Worm (Caenorhabditis elegans) whole organism, early embryonic: ENCODE data around the gene F56F10.2.
A peak's percentile ranks its signal among the peaks of the same experiment; 100 is the strongest.

Experiments
- B0310.2 ChIP-seq: sonication (generic microtip); optimal IDR thresholded peaks from 2 replicates; lab custom pipeline; 2016; ENCODE audit warnings: mild to moderate bottlenecking, missing genetic modification characterization, missing compliant biosample characterization
- F13C5.2 ChIP-seq: sonication (generic microtip); optimal IDR thresholded peaks from 2 replicates; lab custom pipeline; 2017; ENCODE audit warnings: mild to moderate bottlenecking, missing genetic modification characterization, inconsistent platforms, missing compliant biosample characterization
- aly-1 ChIP-seq: sonication (generic microtip); optimal IDR thresholded peaks from 2 replicates; lab custom pipeline; 2016; ENCODE audit warnings: missing genetic modification characterization, missing compliant biosample characterization
- ama-1 ChIP-seq: fragments of 150-350 bp; optimal IDR thresholded peaks from 2 replicates; lab custom pipeline; 2014
- ceh-13 ChIP-seq: fragments of 200-800 bp; sonication (Bioruptor generic); optimal IDR thresholded peaks from 2 replicates; lab custom pipeline; 2018; ENCODE audit warnings: mild to moderate bottlenecking, missing genetic modification characterization, missing compliant biosample characterization
- ceh-36 ChIP-seq: sonication (generic microtip); optimal IDR thresholded peaks from 2 replicates; lab custom pipeline; 2016; ENCODE audit warnings: missing genetic modification characterization, inconsistent platforms, missing compliant biosample characterization
- ets-7 ChIP-seq: sonication (generic microtip); optimal IDR thresholded peaks from 2 replicates; lab custom pipeline; 2016; ENCODE audit warnings: missing genotype, missing genetic modification characterization, missing compliant biosample characterization
- flt-1 ChIP-seq: fragments of 200-800 bp; sonication (Bioruptor generic); IDR thresholded peaks from 2 replicates; pipeline ENCODE4 v1.3.6; 2022; ENCODE audit warnings: missing genetic modification characterization, missing compliant biosample characterization
- hmbx-1 ChIP-seq: sonication (generic microtip); optimal IDR thresholded peaks from 2 replicates; lab custom pipeline; 2016; ENCODE audit warnings: mild to moderate bottlenecking, missing genetic modification characterization, missing compliant biosample characterization
- hmg-4 ChIP-seq: fragments of 200-800 bp; sonication (Bioruptor generic); optimal IDR thresholded peaks from 2 replicates; lab custom pipeline; 2018; ENCODE audit warnings: mild to moderate bottlenecking, missing genetic modification characterization, missing compliant biosample characterization
- hnd-1 ChIP-seq: sonication (generic microtip); optimal IDR thresholded peaks from 2 replicates; lab custom pipeline; 2016; ENCODE audit warnings: missing genetic modification characterization, missing compliant biosample characterization
- pes-1 ChIP-seq: fragments of 200-800 bp; sonication (Bioruptor generic); IDR thresholded peaks from 2 replicates; pipeline ENCODE4 v1.3.6; 2022; ENCODE audit warnings: missing genetic modification reagents, missing genetic modification characterization, missing compliant biosample characterization
- scrt-1 ChIP-seq: fragments of 200-800 bp; sonication (Bioruptor generic); IDR thresholded peaks from 2 replicates; pipeline ENCODE4 v1.3.6; 2022; ENCODE audit warnings: missing genetic modification characterization, missing compliant biosample characterization
- sea-1 ChIP-seq: fragments of 200-800 bp; sonication (Bioruptor generic); conservative IDR thresholded peaks from 2 replicates; pipeline ENCODE4 v1.3.6; 2022; ENCODE audit warnings: missing genetic modification characterization, missing compliant biosample characterization
- tbx-11 ChIP-seq: fragments of 200-800 bp; sonication (Bioruptor generic); IDR thresholded peaks from 2 replicates; pipeline ENCODE4 v1.3.6; 2022; ENCODE audit warnings: missing genetic modification characterization, missing compliant biosample characterization
- tbx-37 ChIP-seq: fragments of 200-800 bp; sonication (Bioruptor generic); conservative IDR thresholded peaks from 2 replicates; pipeline ENCODE4 v1.3.6; 2022; ENCODE audit warnings: missing genetic modification reagents, missing genetic modification characterization, missing compliant biosample characterization
- tra-4 ChIP-seq: sonication (generic microtip); optimal IDR thresholded peaks from 2 replicates; lab custom pipeline; 2017; ENCODE audit warnings: missing genetic modification characterization, missing compliant biosample characterization

F56F10.2 gene

DNA sequence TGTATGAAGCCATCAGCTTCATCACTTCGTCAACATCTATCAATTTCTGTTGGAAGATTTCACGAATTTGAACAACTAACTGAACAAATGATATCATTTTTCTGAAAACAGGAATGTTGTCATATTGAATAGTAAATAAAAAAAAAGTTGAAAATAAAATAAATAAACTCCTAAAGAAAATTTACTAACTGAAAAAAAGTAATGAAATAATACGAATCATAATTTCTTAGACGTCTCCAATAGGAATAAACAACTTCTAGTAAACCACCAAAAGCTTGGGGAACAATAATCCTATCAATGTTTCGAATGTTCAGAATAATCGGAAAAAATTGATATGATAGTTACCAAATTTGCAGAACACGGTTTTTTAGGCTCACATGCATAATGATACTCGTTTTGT, 4.1 kb downstream of the F56F10.2 start, which contains the start of gene cdo-1:
Gene cdo-1 (minus strand): TSS at position 101 of the 400 bp plus-strand sequence.
- no peak for TF ChIP-seq F13C5.2
- TF ChIP-seq hnd-1 (tag; lab: Kevin White, UChicago): no peak
- no peak for TF ChIP-seq tra-4 (tag; lab: Kevin White, UChicago)
- no peak for TF ChIP-seq tbx-37 (GFP tag; lab: Robert Waterston, UW)
- no peak for TF ChIP-seq ets-7 (tag; lab: Kevin White, UChicago)

DNA sequence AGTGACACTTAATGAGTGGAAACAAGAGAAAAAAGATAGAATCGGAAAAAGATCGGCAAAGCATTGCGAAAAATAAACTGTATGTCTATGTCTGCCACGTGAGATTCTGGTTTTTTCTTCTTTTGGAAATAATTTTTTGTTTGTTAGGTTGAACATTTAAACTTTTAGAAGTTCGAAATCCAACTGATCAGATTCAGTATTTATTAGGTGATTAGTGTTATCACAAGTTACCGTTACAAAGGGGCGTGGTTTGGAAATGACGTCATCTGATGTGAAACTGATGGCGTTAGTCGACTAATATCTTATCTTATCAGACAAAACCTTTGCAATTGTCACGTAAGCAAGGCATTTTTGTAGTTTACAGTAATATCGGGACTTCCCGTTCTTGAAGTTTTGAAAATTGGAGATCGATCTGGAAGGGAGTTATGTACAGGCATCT, 4.9 kb downstream of the F56F10.2 start:
- no peak for TF ChIP-seq ets-7 (tag; lab: Kevin White, UChicago)
- no peak for TF ChIP-seq aly-1 (tag; lab: Kevin White, UChicago)

DNA sequence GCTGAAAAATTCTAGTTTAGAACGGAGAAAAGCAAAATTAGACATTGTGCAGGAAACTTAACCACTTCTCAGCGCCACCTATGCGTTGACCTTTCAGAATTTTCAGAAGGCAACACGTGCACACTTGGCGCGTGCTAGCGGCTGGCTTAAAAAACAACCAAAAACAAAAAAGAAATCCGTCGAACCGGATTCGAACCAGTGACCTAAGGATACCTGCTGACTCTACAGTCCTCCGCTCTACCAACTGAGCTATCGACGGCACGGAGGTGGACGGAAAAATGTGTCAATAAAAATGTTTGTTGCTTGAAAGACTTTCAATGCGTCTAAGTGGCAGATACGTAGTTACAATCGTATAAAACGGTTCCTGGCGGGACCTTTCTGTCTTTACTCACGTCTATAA, 5.8 kb downstream of the F56F10.2 start:
- TF ChIP-seq ama-1 (lab: Kevin White, UChicago) (no peak), pes-1 (peak; percentile 62)

DNA sequence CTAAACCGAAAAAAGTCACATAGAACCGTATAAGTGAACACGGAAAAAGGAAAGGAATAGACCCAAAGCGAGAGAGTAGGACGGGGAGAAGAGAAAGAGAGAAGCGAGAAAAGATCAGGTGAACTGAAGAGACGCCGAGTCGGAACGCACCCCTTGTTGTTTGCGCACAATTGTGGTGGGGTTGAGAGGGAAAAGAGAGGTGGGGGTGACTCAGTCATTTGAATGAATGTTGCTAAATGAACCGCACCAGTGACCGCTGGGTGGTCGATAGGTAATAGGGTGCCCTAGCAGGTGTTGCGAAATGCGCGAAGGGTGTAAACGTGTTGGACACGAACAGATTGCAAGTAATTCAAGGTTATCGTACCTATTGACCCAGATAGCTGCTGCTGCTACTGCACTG, 11.6 kb downstream of the F56F10.2 start, which contains the start of gene lgl-1:
Gene lgl-1 (minus strand): TSS at position 70 of the 400 bp plus-strand sequence.
- no peak for TF ChIP-seq hmbx-1 (tag; lab: Kevin White, UChicago)
- TF ChIP-seq ama-1 (lab: Kevin White, UChicago): no peak
- no peak for TF ChIP-seq ets-7 (tag; lab: Kevin White, UChicago)
- TF ChIP-seq scrt-1 (GFP tag; lab: Robert Waterston, UW): 0 out of 2 replicates have a peak, but pooled peaks have one; percentile 41
- TF ChIP-seq ceh-36: no peak
- no peak for TF ChIP-seq ceh-13 (GFP tag; lab: Kevin White, UChicago)
- TF ChIP-seq F13C5.2: peak; percentile 45
- no peak for TF ChIP-seq flt-1
- no peak; the same call in 1 of the 2 replicates for TF ChIP-seq sea-1 (GFP tag; lab: Robert Waterston, UW)
- no peak for TF ChIP-seq tra-4 (tag; lab: Kevin White, UChicago)
- no peak for TF ChIP-seq tbx-11
- no peak for TF ChIP-seq aly-1 (tag; lab: Kevin White, UChicago)
- TF ChIP-seq hnd-1 (tag; lab: Kevin White, UChicago): no peak
- TF ChIP-seq hmg-4: peak; percentile 90

DNA sequence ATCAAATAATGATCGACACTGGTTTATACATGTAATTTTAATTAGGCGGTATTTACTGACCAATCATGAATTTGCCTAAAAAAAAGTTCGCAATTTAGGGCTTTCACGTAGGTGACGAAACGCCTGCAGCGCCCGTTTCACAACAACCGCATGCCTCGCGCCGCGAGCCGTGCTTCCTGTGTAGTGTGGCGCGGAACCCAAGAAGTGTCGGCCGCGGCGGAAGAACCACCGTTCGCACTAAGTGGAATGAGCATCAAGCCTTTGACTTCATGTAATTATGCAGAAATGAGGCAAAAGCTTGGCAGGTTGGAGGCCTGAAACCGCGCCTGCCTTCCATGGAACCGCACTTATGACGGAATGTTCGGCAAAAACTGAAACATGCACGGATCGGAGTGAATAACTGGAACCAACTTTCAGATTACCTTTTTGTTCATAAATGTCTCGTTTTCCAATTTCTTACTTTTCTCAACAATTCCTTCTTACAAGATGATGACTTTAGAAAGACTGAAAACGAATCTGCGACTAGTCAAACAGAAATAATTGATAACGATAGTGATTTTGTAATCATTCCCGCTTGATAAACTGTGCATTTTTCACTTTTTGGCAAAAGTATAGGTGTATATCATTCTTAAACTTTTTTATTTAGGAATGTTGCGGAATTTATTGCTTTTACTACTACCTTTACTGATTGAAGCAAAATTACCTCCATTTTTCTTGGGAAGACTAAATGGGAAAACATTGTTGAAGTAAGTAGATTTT, 12.7 kb downstream of the F56F10.2 start, which contains the start of gene F56F10.1:
Gene F56F10.1 (plus strand): TSS at position 647 of the 759 bp plus-strand sequence.
- TF ChIP-seq tbx-11: no peak
- TF ChIP-seq hnd-1 (tag; lab: Kevin White, UChicago): no peak
- TF ChIP-seq hmbx-1 (tag; lab: Kevin White, UChicago): no peak
- no peak for TF ChIP-seq tra-4 (tag; lab: Kevin White, UChicago)
- no peak for TF ChIP-seq scrt-1 (GFP tag; lab: Robert Waterston, UW)
- TF ChIP-seq hmg-4: no peak
- no peak for TF ChIP-seq tbx-37 (GFP tag; lab: Robert Waterston, UW)
- TF ChIP-seq aly-1 (tag; lab: Kevin White, UChicago): no peak
- no peak for TF ChIP-seq ceh-13 (GFP tag; lab: Kevin White, UChicago)
- TF ChIP-seq F13C5.2: no peak
- TF ChIP-seq sea-1 (GFP tag; lab: Robert Waterston, UW): no peak
- no peak for TF ChIP-seq flt-1
- TF ChIP-seq ets-7 (tag; lab: Kevin White, UChicago): no peak
- TF ChIP-seq ama-1 (lab: Kevin White, UChicago): no peak
- no peak for TF ChIP-seq B0310.2 (tag; lab: Kevin White, UChicago)
- TF ChIP-seq ceh-36: no peak
- no peak for TF ChIP-seq pes-1

DNA sequence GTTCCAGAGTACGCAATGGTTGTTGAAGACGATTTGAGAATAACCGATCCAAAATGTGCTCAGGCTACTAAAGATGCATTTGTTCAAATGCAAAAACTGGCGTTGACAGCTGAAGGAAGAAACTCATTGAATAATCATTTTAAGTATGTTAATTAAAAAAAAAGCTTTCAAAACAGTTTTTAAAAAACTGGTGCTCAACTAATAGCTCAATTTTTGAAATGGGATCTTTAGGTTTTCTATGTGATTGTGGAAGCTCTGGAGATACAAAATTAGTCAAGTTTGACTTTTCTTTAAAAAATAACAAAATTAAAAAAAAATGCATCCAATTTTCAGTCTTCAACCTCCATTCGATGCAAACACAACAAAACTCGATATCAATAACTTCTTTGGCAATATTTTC, 14.2 kb downstream of the F56F10.2 start:
- no peak for TF ChIP-seq ceh-36
- TF ChIP-seq ets-7 (tag; lab: Kevin White, UChicago): no peak
- no peak for TF ChIP-seq hmbx-1 (tag; lab: Kevin White, UChicago)
- no peak for TF ChIP-seq tbx-11
- TF ChIP-seq pes-1: no peak

DNA sequence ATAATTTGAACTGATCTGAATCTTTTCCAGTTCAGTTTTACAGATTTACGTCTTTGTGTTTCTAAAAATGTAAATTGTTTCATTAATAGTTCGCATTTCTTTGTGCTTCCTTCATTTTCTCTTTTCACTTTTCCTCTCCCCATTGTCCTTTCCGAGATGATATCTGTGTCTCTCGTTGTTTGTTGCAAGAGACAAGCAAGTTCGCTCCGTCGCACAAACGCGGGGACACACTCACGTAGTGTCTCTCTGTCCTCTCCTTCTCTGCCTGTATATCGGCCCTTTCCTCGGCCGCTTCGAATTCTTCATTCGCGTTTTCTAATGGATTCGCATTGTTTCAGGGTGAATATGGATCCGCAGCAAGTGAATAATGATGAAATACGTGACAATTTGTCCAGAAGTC, 17.5 kb downstream of the F56F10.2 start, which contains the start of gene ZC13.1:
Gene ZC13.1 (plus strand): TSS at position 305 of the 400 bp plus-strand sequence.
- no peak for TF ChIP-seq aly-1 (tag; lab: Kevin White, UChicago)
- no peak for TF ChIP-seq ceh-36
- TF ChIP-seq tbx-11: no peak
- TF ChIP-seq pes-1: no peak
- no peak for TF ChIP-seq ama-1 (lab: Kevin White, UChicago)
- no peak for TF ChIP-seq sea-1 (GFP tag; lab: Robert Waterston, UW)
- no peak for TF ChIP-seq B0310.2 (tag; lab: Kevin White, UChicago)
- TF ChIP-seq hmg-4: peak; percentile 62
- TF ChIP-seq ceh-13 (GFP tag; lab: Kevin White, UChicago): no peak
- TF ChIP-seq F13C5.2: peak; percentile 54
- no peak for TF ChIP-seq flt-1
- TF ChIP-seq hmbx-1 (tag; lab: Kevin White, UChicago): no peak

DNA sequence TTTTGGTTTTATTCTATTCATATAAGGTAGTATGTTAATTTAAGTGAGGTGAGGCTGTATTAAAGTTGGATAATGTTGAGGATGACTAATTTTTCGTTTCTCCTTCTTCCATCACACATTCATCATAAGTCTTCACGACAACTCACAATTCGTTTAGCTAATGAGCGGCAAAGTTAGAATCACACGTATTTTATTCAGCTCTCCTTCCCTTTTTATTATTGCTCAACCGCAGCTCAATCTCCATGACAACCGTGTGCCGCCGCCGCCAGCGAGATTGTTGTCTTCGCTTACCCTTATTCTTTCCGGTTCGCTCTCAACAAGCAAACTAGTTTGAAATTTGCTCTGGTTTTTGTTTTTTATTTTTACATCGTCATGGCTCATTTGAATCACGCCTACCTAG, 21.0 kb downstream of the F56F10.2 start, which contains the start of gene ZC13.2:
Gene ZC13.2 (plus strand): TSS at position 301 of the 400 bp plus-strand sequence.
- TF ChIP-seq ceh-13 (GFP tag; lab: Kevin White, UChicago) (no peak), F13C5.2 (no peak), scrt-1 (GFP tag; lab: Robert Waterston, UW) (no peak), B0310.2 (tag; lab: Kevin White, UChicago) (no peak), ceh-36 (no peak), tbx-37 (GFP tag; lab: Robert Waterston, UW) (no peak), ets-7 (tag; lab: Kevin White, UChicago) (no peak), flt-1 (no peak), hmbx-1 (tag; lab: Kevin White, UChicago) (no peak), sea-1 (GFP tag; lab: Robert Waterston, UW) (no peak), hnd-1 (tag; lab: Kevin White, UChicago) (no peak), ama-1 (lab: Kevin White, UChicago) (no peak), tbx-11 (no peak), hmg-4 (no peak)
